Worm (Caenorhabditis elegans) whole organism, L2 larva: Measurements from ENCODE around the gene oxi-1.

Experiments
- C34F6.9 ChIP-seq: fragments of 150-350 bp; optimal IDR thresholded peaks from 2 replicates; lab custom pipeline; 2014; ENCODE audit warnings: missing biosample characterization, missing genetic modification characterization
- F13H6.1 ChIP-seq: sonication (generic microtip); optimal IDR thresholded peaks from 2 replicates; lab custom pipeline; 2016; ENCODE audit warnings: missing genetic modification characterization, missing compliant biosample characterization
- R02D3.7 ChIP-seq: fragments of 150-350 bp; optimal IDR thresholded peaks from 2 replicates; lab custom pipeline; 2014; ENCODE audit warnings: missing biosample characterization, missing genetic modification characterization
- alr-1 ChIP-seq: fragments of 150-350 bp; optimal IDR thresholded peaks from 2 replicates; lab custom pipeline; 2014; ENCODE audit warnings: missing biosample characterization, missing genetic modification characterization
- aly-2 ChIP-seq: fragments of 150-350 bp; optimal IDR thresholded peaks from 2 replicates; lab custom pipeline; 2014; ENCODE audit warnings: missing biosample characterization, missing genetic modification characterization
- ama-1 ChIP-seq: fragments of 150-350 bp; optimal IDR thresholded peaks from 2 replicates; lab custom pipeline; 2018; ENCODE audit warnings: inconsistent platforms
- blmp-1 ChIP-seq: sonication (generic microtip); optimal IDR thresholded peaks from 2 replicates; lab custom pipeline; 2017; ENCODE audit warnings: missing genetic modification characterization, mild to moderate bottlenecking, missing compliant biosample characterization, antibody characterized with exemption, moderate library complexity; ENCODE audit not compliant: insufficient read depth
- ceh-82 ChIP-seq: fragments of 150-350 bp; optimal IDR thresholded peaks from 2 replicates; lab custom pipeline; 2014; ENCODE audit warnings: missing biosample characterization, missing genetic modification characterization
- crh-2 ChIP-seq: sonication (generic microtip); optimal IDR thresholded peaks from 2 replicates; lab custom pipeline; 2017; ENCODE audit warnings: missing biosample characterization, missing genetic modification characterization
- egl-27 ChIP-seq: sonication (generic microtip); optimal IDR thresholded peaks from 3 replicates; lab custom pipeline; 2017; ENCODE audit warnings: missing biosample characterization, missing genetic modification reagents, missing genetic modification characterization
- elt-1 ChIP-seq: fragments of 150-350 bp; optimal IDR thresholded peaks from 2 replicates; lab custom pipeline; 2014; ENCODE audit warnings: missing biosample characterization, missing genetic modification characterization
- elt-3 ChIP-seq: sonication (generic microtip); optimal IDR thresholded peaks from 2 replicates; lab custom pipeline; 2017; ENCODE audit warnings: missing biosample characterization, missing genetic modification characterization
- fos-1 ChIP-seq: fragments of 150-350 bp; optimal IDR thresholded peaks from 2 replicates; lab custom pipeline; 2014; ENCODE audit warnings: missing biosample characterization, missing genetic modification characterization
- gmeb-1 ChIP-seq: fragments of 150-350 bp; optimal IDR thresholded peaks from 2 replicates; lab custom pipeline; 2014; ENCODE audit warnings: missing biosample characterization, missing genetic modification characterization
- lin-11 ChIP-seq: fragments of 150-350 bp; sonication (generic microtip); optimal IDR thresholded peaks from 2 replicates; lab custom pipeline; 2014; ENCODE audit warnings: missing biosample characterization, missing genetic modification characterization, inconsistent platforms, mixed read lengths
- lin-13 ChIP-seq: fragments of 150-350 bp; optimal IDR thresholded peaks from 2 replicates; lab custom pipeline; 2014; ENCODE audit warnings: missing biosample characterization, missing genetic modification reagents, missing genetic modification characterization
- lin-39 ChIP-seq: fragments of 150-350 bp; optimal IDR thresholded peaks from 2 replicates; lab custom pipeline; 2014; ENCODE audit warnings: missing biosample characterization, missing genetic modification reagents, missing genetic modification characterization
- lsy-2 ChIP-seq, 2 experiments: fragments of 150-350 bp in 1 of 2; sonication (generic microtip) in 1 of 2; optimal IDR thresholded peaks; 2 replicates each; lab custom pipeline; 2014 to 2017; ENCODE audit warnings: missing biosample characterization in 2 of 2, missing genetic modification characterization in 2 of 2
- mab-5 ChIP-seq: fragments of 150-350 bp; optimal IDR thresholded peaks from 2 replicates; lab custom pipeline; 2014; ENCODE audit warnings: missing biosample characterization, missing genetic modification characterization
- mdl-1 ChIP-seq, 2 experiments: fragments of 150-350 bp in 1 of 2; sonication (generic microtip) in 1 of 2; optimal IDR thresholded peaks; 2 replicates each; lab custom pipeline; 2017; ENCODE audit warnings: missing biosample characterization in 2 of 2, missing genetic modification characterization in 2 of 2
- nhr-10 ChIP-seq: sonication (generic microtip); optimal IDR thresholded peaks from 2 replicates; lab custom pipeline; 2017; ENCODE audit warnings: missing biosample characterization, missing genetic modification characterization
- nhr-11 ChIP-seq: fragments of 150-350 bp; optimal IDR thresholded peaks from 2 replicates; lab custom pipeline; 2014; ENCODE audit warnings: missing biosample characterization, missing genetic modification characterization
- nhr-12 ChIP-seq: fragments of 150-350 bp; optimal IDR thresholded peaks from 2 replicates; lab custom pipeline; 2014; ENCODE audit warnings: missing biosample characterization, missing genetic modification characterization
- nhr-129 ChIP-seq: fragments of 150-350 bp; optimal IDR thresholded peaks from 2 replicates; lab custom pipeline; 2014; ENCODE audit warnings: missing biosample characterization, missing genetic modification characterization
- nhr-21 ChIP-seq: fragments of 150-350 bp; optimal IDR thresholded peaks from 2 replicates; lab custom pipeline; 2014; ENCODE audit warnings: missing biosample characterization, missing genetic modification characterization
- nhr-23 ChIP-seq: fragments of 150-350 bp; optimal IDR thresholded peaks from 2 replicates; lab custom pipeline; 2014; ENCODE audit warnings: missing biosample characterization, missing genetic modification reagents, missing genetic modification characterization
- nhr-237 ChIP-seq: fragments of 150-350 bp; optimal IDR thresholded peaks from 2 replicates; lab custom pipeline; 2014; ENCODE audit warnings: missing biosample characterization, missing genetic modification characterization
- nhr-25 ChIP-seq: fragments of 150-350 bp; sonication (generic microtip); optimal IDR thresholded peaks from 3 replicates; lab custom pipeline; 2014; ENCODE audit warnings: missing biosample characterization, missing genetic modification characterization
- nhr-6 ChIP-seq: fragments of 150-350 bp; optimal IDR thresholded peaks from 2 replicates; lab custom pipeline; 2014; ENCODE audit warnings: missing biosample characterization, missing genetic modification characterization
- peb-1 ChIP-seq: fragments of 150-350 bp; optimal IDR thresholded peaks from 2 replicates; lab custom pipeline; 2014; ENCODE audit warnings: missing biosample characterization, missing genetic modification characterization
- sem-4 ChIP-seq: fragments of 150-350 bp; optimal IDR thresholded peaks from 2 replicates; lab custom pipeline; 2014; ENCODE audit warnings: missing biosample characterization, missing genetic modification reagents, missing genetic modification characterization
- skn-1 ChIP-seq: sonication (generic microtip); optimal IDR thresholded peaks from 2 replicates; lab custom pipeline; 2017; ENCODE audit warnings: missing biosample characterization, missing genetic modification characterization
- sma-3 ChIP-seq: sonication (generic microtip); optimal IDR thresholded peaks from 2 replicates; lab custom pipeline; 2016; ENCODE audit warnings: missing genetic modification reagents, missing genetic modification characterization, missing compliant biosample characterization
- unc-39 ChIP-seq: fragments of 150-350 bp; optimal IDR thresholded peaks from 2 replicates; lab custom pipeline; 2014; ENCODE audit warnings: missing biosample characterization, missing genetic modification characterization
- unc-55 ChIP-seq: fragments of 150-350 bp; sonication (generic microtip); optimal IDR thresholded peaks from 3 replicates; lab custom pipeline; 2014; ENCODE audit warnings: missing biosample characterization, missing genetic modification reagents, missing genetic modification characterization
- unc-62 ChIP-seq: fragments of 150-350 bp; optimal IDR thresholded peaks from 2 replicates; lab custom pipeline; 2014; ENCODE audit warnings: missing biosample characterization, missing genetic modification reagents, missing genetic modification characterization
- zag-1 ChIP-seq: fragments of 150-350 bp; optimal IDR thresholded peaks from 2 replicates; lab custom pipeline; 2014; ENCODE audit warnings: missing biosample characterization, missing genetic modification characterization
- ztf-11 ChIP-seq: sonication (generic microtip); optimal IDR thresholded peaks from 2 replicates; lab custom pipeline; 2017; ENCODE audit warnings: missing biosample characterization, missing genetic modification characterization
- ztf-4 ChIP-seq: fragments of 150-350 bp; optimal IDR thresholded peaks from 2 replicates; lab custom pipeline; 2014; ENCODE audit warnings: missing biosample characterization, missing genetic modification characterization

Gene oxi-1

ce11 chrIII:10855398-10855880 lies 2.6 kb upstream of the oxi-1 start, which contains the start of gene Y39A1C.1:
Gene Y39A1C.1 (plus strand): TSS chrIII:10855448.
- TF ChIP-seq zag-1 (tag; lab: Kevin White, UChicago) (no peak), sma-3 (no peak), C34F6.9 (tag; lab: Kevin White, UChicago) (peak; percentile 61), ztf-11 (tag; lab: Kevin White, UChicago) (no peak), nhr-237 (tag; lab: Kevin White, UChicago) (no peak), nhr-12 (tag; lab: Kevin White, UChicago) (no peak), unc-62 (GFP tag; lab: Kevin White, UChicago) (no peak), unc-55 (GFP tag; lab: Kevin White, UChicago) (peak; percentile 36), ceh-82 (tag; lab: Kevin White, UChicago) (no peak), alr-1 (tag; lab: Kevin White, UChicago) (no peak), lin-11 (tag; lab: Kevin White, UChicago) (peak; percentile 1), skn-1 (tag; lab: Kevin White, UChicago) (no peak), lsy-2 (tag; optimal IDR thresholded peaks at IDR 0.05; lab: Kevin White, UChicago) (no peak), ztf-4 (tag; lab: Kevin White, UChicago) (no peak), sem-4 (no peak), fos-1 (tag; lab: Kevin White, UChicago) (no peak), mab-5 (no peak), mdl-1 (tag; optimal IDR thresholded peaks at IDR 0.05; lab: Kevin White, UChicago) (no peak), F13H6.1 (tag; lab: Kevin White, UChicago) (peak; percentile 7), nhr-11 (tag; lab: Kevin White, UChicago) (no peak), nhr-129 (tag; lab: Kevin White, UChicago) (peak; percentile 25), nhr-6 (no peak), nhr-10 (tag; lab: Kevin White, UChicago) (no peak), nhr-21 (tag; lab: Kevin White, UChicago) (no peak), peb-1 (tag; lab: Kevin White, UChicago) (no peak), lin-39 (no peak), blmp-1 (tag; lab: Kevin White, UChicago) (no peak), elt-1 (tag; lab: Kevin White, UChicago) (no peak)

ce11 chrIII:10856830-10857229 lies 1.3 kb upstream of the oxi-1 start:
- TF ChIP-seq nhr-25 (no peak), sma-3 (peak; percentile 23), lsy-2 (tag; optimal IDR thresholded peaks at IDR 0.05; lab: Kevin White, UChicago) (no peak), lin-11 (tag; lab: Kevin White, UChicago) (no peak), skn-1 (tag; lab: Kevin White, UChicago) (no peak), egl-27 (tag; lab: Kevin White, UChicago) (no peak), nhr-23 (tag; lab: Kevin White, UChicago) (no peak), R02D3.7 (no peak), sem-4 (no peak), unc-39 (tag; lab: Kevin White, UChicago) (no peak), C34F6.9 (tag; lab: Kevin White, UChicago) (no peak), elt-3 (tag; lab: Kevin White, UChicago) (no peak), unc-55 (GFP tag; lab: Kevin White, UChicago) (peak; percentile 30), ceh-82 (tag; lab: Kevin White, UChicago) (no peak), F13H6.1 (tag; lab: Kevin White, UChicago) (peak; percentile 20), lin-13 (no peak), nhr-10 (tag; lab: Kevin White, UChicago) (no peak), unc-62 (GFP tag; lab: Kevin White, UChicago) (no peak), zag-1 (tag; lab: Kevin White, UChicago) (no peak), crh-2 (tag; lab: Kevin White, UChicago) (no peak), aly-2 (tag; lab: Kevin White, UChicago) (no peak), ama-1 (lab: Kevin White, UChicago) (no peak)
- TF ChIP-seq, all 48 proteins: peak for 3

- TF ChIP-seq nhr-23 (tag; lab: Kevin White, UChicago) (no peak), elt-3 (tag; lab: Kevin White, UChicago) (no peak), mab-5 (no peak), ztf-4 (tag; lab: Kevin White, UChicago) (no peak), lin-39 (no peak), peb-1 (tag; lab: Kevin White, UChicago) (no peak), nhr-11 (tag; lab: Kevin White, UChicago) (no peak), ama-1 (lab: Kevin White, UChicago) (no peak), unc-39 (tag; lab: Kevin White, UChicago) (no peak), fos-1 (tag; lab: Kevin White, UChicago) (no peak), crh-2 (tag; lab: Kevin White, UChicago) (no peak), gmeb-1 (tag; lab: Kevin White, UChicago) (no peak), sem-4 (no peak), C34F6.9 (tag; lab: Kevin White, UChicago) (no peak), lin-11 (tag; lab: Kevin White, UChicago) (no peak), nhr-25 (no peak), nhr-21 (tag; lab: Kevin White, UChicago) (no peak), nhr-6 (no peak)
Measured at ce11 chrIII:10861375-10861774, 3.3 kb downstream of the oxi-1 start.
